Worm (Caenorhabditis elegans) whole organism, L3 larva: ENCODE results near the gene ZK563.2.
A peak's percentile ranks its signal among the peaks of the same experiment; 100 is the strongest.

Experiments used
- R02D3.7 ChIP-seq: fragments of 150-350 bp; optimal IDR thresholded peaks from 2 replicates; lab custom pipeline; 2014; ENCODE audit warnings: missing biosample characterization, missing genetic modification characterization
- ZK546.5 ChIP-seq: sonication (generic microtip); optimal IDR thresholded peaks from 2 replicates; lab custom pipeline; 2017; ENCODE audit warnings: missing biosample characterization, missing genetic modification characterization
- aly-2 ChIP-seq: fragments of 150-350 bp; optimal IDR thresholded peaks from 2 replicates; lab custom pipeline; 2014; ENCODE audit warnings: missing biosample characterization, missing genetic modification characterization
- ceh-16 ChIP-seq: sonication (generic microtip); optimal IDR thresholded peaks from 2 replicates; lab custom pipeline; 2017; ENCODE audit warnings: missing biosample characterization, missing genetic modification characterization
- ceh-28 ChIP-seq: fragments of 150-350 bp; optimal IDR thresholded peaks from 2 replicates; lab custom pipeline; 2014; ENCODE audit warnings: missing biosample characterization, missing genetic modification reagents, missing genetic modification characterization
- ceh-82 ChIP-seq: fragments of 150-350 bp; optimal IDR thresholded peaks from 2 replicates; lab custom pipeline; 2014; ENCODE audit warnings: missing biosample characterization, missing genetic modification characterization
- daf-12 ChIP-seq: fragments of 150-350 bp; optimal IDR thresholded peaks from 2 replicates; lab custom pipeline; 2014; ENCODE audit warnings: missing biosample characterization, missing genetic modification reagents, missing genetic modification characterization
- egl-27 ChIP-seq: sonication (generic microtip); optimal IDR thresholded peaks from 4 replicates; lab custom pipeline; 2017; ENCODE audit warnings: missing biosample characterization, missing genetic modification reagents, missing genetic modification characterization
- egl-5 ChIP-seq: fragments of 150-350 bp; optimal IDR thresholded peaks from 2 replicates; lab custom pipeline; 2017; ENCODE audit warnings: missing biosample characterization, missing genetic modification reagents, missing genetic modification characterization, inconsistent platforms
- elt-1 ChIP-seq: fragments of 150-350 bp; optimal IDR thresholded peaks from 2 replicates; lab custom pipeline; 2014; ENCODE audit warnings: missing biosample characterization, missing genetic modification characterization
- eor-1 ChIP-seq, 2 experiments: fragments of 150-350 bp; optimal IDR thresholded peaks; 2 replicates each; lab custom pipeline; 2014 to 2018; ENCODE audit warnings: missing biosample characterization in 2 of 2, missing genetic modification characterization in 2 of 2
- fkh-10 ChIP-seq: sonication (generic microtip); optimal IDR thresholded peaks from 2 replicates; lab custom pipeline; 2017; ENCODE audit warnings: missing biosample characterization, missing genetic modification reagents, missing genetic modification characterization
- fkh-2 ChIP-seq: fragments of 150-350 bp; optimal IDR thresholded peaks from 2 replicates; lab custom pipeline; 2014; ENCODE audit warnings: missing biosample characterization, missing genetic modification reagents, missing genetic modification characterization
- fos-1 ChIP-seq: fragments of 150-350 bp; optimal IDR thresholded peaks from 2 replicates; lab custom pipeline; 2014; ENCODE audit warnings: missing biosample characterization, missing genetic modification characterization
- hmg-11 ChIP-seq: sonication (generic microtip); optimal IDR thresholded peaks from 2 replicates; lab custom pipeline; 2016; ENCODE audit warnings: missing genetic modification characterization, missing compliant biosample characterization
- jun-1 ChIP-seq: fragments of 150-350 bp; optimal IDR thresholded peaks from 2 replicates; lab custom pipeline; 2014; ENCODE audit warnings: missing biosample characterization, missing genetic modification reagents, missing genetic modification characterization
- lin-15B ChIP-seq: fragments of 150-350 bp; optimal IDR thresholded peaks from 2 replicates; lab custom pipeline; 2014; ENCODE audit warnings: missing biosample characterization, missing genetic modification characterization
- lin-39 ChIP-seq: fragments of 150-350 bp; optimal IDR thresholded peaks from 2 replicates; lab custom pipeline; 2018; ENCODE audit warnings: missing biosample characterization, missing genetic modification reagents, missing genetic modification characterization
- lsy-12 ChIP-seq: sonication (generic microtip); optimal IDR thresholded peaks from 2 replicates; lab custom pipeline; 2016; ENCODE audit warnings: mild to moderate bottlenecking, missing genetic modification characterization, missing compliant biosample characterization
- mdl-1 ChIP-seq: fragments of 150-350 bp; optimal IDR thresholded peaks from 2 replicates; lab custom pipeline; 2014; ENCODE audit warnings: missing biosample characterization, missing genetic modification characterization
- mml-1 ChIP-seq: fragments of 150-350 bp; sonication (generic microtip); optimal IDR thresholded peaks from 3 replicates; lab custom pipeline; 2014; ENCODE audit warnings: missing biosample characterization, missing genetic modification characterization
- nhr-11 ChIP-seq: fragments of 150-350 bp; optimal IDR thresholded peaks from 2 replicates; lab custom pipeline; 2014; ENCODE audit warnings: missing biosample characterization, missing genetic modification characterization
- nhr-12 ChIP-seq: fragments of 150-350 bp; optimal IDR thresholded peaks from 2 replicates; lab custom pipeline; 2014; ENCODE audit warnings: missing biosample characterization, missing genetic modification characterization
- nhr-23 ChIP-seq: fragments of 150-350 bp; optimal IDR thresholded peaks from 2 replicates; lab custom pipeline; 2014; ENCODE audit warnings: missing biosample characterization, missing genetic modification reagents, missing genetic modification characterization
- nhr-237 ChIP-seq: fragments of 150-350 bp; optimal IDR thresholded peaks from 2 replicates; lab custom pipeline; 2014; ENCODE audit warnings: missing biosample characterization, missing genetic modification characterization
- nhr-25 ChIP-seq: sonication (generic microtip); optimal IDR thresholded peaks from 2 replicates; lab custom pipeline; 2017; ENCODE audit warnings: missing biosample characterization, missing genetic modification characterization
- nhr-43 ChIP-seq: sonication (generic microtip); optimal IDR thresholded peaks from 2 replicates; lab custom pipeline; 2016; ENCODE audit warnings: mild to moderate bottlenecking, missing genetic modification characterization, missing compliant biosample characterization; ENCODE audit not compliant: poor library complexity, severe bottlenecking
- nhr-67 ChIP-seq: fragments of 150-350 bp; optimal IDR thresholded peaks from 2 replicates; lab custom pipeline; 2014; ENCODE audit warnings: missing biosample characterization, missing genetic modification characterization
- nhr-76 ChIP-seq: fragments of 150-350 bp; sonication (generic microtip); optimal IDR thresholded peaks from 5 replicates; lab custom pipeline; 2014; ENCODE audit warnings: missing biosample characterization, missing genetic modification characterization
- nhr-77 ChIP-seq: fragments of 150-350 bp; optimal IDR thresholded peaks from 2 replicates; lab custom pipeline; 2014; ENCODE audit warnings: missing biosample characterization, missing genetic modification characterization
- pqm-1 ChIP-seq: fragments of 150-350 bp; optimal IDR thresholded peaks from 2 replicates; lab custom pipeline; 2017; ENCODE audit warnings: missing biosample characterization, missing genetic modification characterization, inconsistent platforms
- skn-1 ChIP-seq: fragments of 150-350 bp; optimal IDR thresholded peaks from 2 replicates; lab custom pipeline; 2014; ENCODE audit warnings: missing biosample characterization, missing genetic modification characterization
- tbx-2 ChIP-seq: sonication (generic microtip); optimal IDR thresholded peaks from 2 replicates; lab custom pipeline; 2016; ENCODE audit warnings: mild to moderate bottlenecking, missing genetic modification characterization, missing compliant biosample characterization
- unc-39 ChIP-seq: sonication (generic microtip); optimal IDR thresholded peaks from 4 replicates; lab custom pipeline; 2017; ENCODE audit warnings: missing biosample characterization, missing genetic modification characterization
- ztf-11 ChIP-seq: fragments of 150-350 bp; optimal IDR thresholded peaks from 2 replicates; lab custom pipeline; 2014; ENCODE audit warnings: missing biosample characterization, missing genetic modification characterization

The ZK563.2 gene

DNA sequence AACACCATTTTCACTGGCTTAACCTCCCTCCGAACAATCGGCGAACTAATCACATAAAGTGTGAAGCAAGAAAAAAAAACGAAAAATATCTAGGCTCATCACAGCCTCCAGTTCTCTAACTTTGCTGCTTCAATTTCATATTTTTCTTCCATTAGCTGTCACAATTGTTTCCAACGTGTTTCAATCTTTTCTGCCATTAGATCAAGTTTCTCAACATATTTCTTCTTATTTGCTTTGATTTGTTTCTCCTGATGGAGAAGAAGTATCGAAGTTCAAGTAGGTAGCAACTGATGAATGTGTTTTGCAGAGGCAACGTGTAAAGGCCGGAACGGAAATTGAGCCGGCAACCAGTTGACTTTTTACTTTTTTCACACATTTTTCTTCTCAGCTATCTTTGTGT, 11.4 kb downstream of the ZK563.2 start, which contains the start of gene ZK563.7:
TSS of gene ZK563.7 (plus strand) at position 301 of the 400 bp plus-strand sequence.
- no peak for TF ChIP-seq ztf-11

DNA sequence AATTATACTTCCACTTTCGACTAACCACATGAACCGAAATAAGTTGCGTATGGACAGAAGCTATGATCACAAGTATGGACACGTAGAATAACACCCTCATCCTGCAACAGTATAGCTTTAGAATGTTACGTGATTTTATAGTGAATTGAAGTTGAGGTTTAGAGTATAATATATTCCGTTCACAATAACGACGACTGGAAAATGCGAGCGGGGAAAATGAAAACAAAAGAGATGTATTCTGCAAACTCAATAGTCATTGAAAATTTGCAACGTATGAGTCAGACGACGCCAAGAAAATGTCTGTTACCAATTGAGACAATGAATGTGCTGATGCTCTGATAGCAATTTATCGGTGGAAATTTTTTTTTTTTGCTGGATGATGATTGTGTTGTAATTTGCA, 16.6 kb downstream of the ZK563.2 start, which contains the start of gene acp-1:
TSS of gene acp-1 (minus strand) at position 101 of the 400 bp plus-strand sequence.
- TF ChIP-seq ceh-28 (no peak), fkh-2 (tag; lab: Kevin White, UChicago) (no peak), hmg-11 (no peak), mdl-1 (no peak), egl-27 (tag; lab: Kevin White, UChicago) (no peak), nhr-12 (no peak), ztf-11 (no peak), nhr-76 (tag; lab: Kevin White, UChicago) (no peak), aly-2 (tag; lab: Kevin White, UChicago) (no peak), ceh-82 (tag; lab: Kevin White, UChicago) (no peak), mml-1 (tag; lab: Kevin White, UChicago) (no peak), R02D3.7 (no peak)

DNA sequence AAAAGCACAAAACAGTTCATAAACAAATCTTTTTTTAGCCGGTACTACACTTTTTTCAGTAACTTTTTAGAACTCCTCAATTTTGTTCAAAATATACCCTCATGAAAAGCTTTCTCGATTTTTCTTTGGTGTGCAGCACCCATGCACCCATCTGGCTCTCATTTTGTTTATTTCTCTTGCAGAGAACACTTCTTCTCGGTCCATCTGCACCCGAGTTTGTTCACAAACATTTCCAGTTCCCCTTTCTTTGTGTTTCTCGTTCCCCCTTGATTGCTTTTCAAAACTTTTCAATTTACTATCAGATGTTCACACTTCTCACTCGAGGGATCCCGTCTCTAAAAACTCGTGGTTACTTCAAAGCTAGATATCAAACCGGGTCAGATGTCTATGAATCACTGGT, 24.8 kb downstream of the ZK563.2 start, which contains the start of gene slcf-2:
TSS of gene slcf-2 (plus strand) at position 301 of the 400 bp plus-strand sequence.
- TF ChIP-seq ceh-82 (tag; lab: Kevin White, UChicago): no peak
- no peak for TF ChIP-seq tbx-2 (tag; lab: Kevin White, UChicago)
- no peak for TF ChIP-seq lin-15B (tag; lab: Kevin White, UChicago)
- TF ChIP-seq fkh-10: no peak
- no peak for TF ChIP-seq fos-1 (tag; lab: Kevin White, UChicago)
- TF ChIP-seq nhr-11 (tag; lab: Kevin White, UChicago): no peak
- TF ChIP-seq ceh-28: no peak
- TF ChIP-seq jun-1 (tag; lab: Kevin White, UChicago): no peak
- no peak for TF ChIP-seq ztf-11
- TF ChIP-seq lsy-12 (tag; lab: Kevin White, UChicago): no peak
- no peak for TF ChIP-seq eor-1 (tag; optimal IDR thresholded peaks at IDR 0.05; lab: Kevin White, UChicago)
- TF ChIP-seq pqm-1 (tag; lab: Kevin White, UChicago): no peak
- no peak for TF ChIP-seq skn-1 (tag; lab: Kevin White, UChicago)
- no peak for TF ChIP-seq nhr-77 (tag; lab: Kevin White, UChicago)
- TF ChIP-seq unc-39 (tag; lab: Kevin White, UChicago): no peak
- TF ChIP-seq egl-5 (tag; lab: Kevin White, UChicago): no peak
- no peak for TF ChIP-seq nhr-25
- TF ChIP-seq nhr-23 (tag; lab: Kevin White, UChicago): no peak

DNA sequence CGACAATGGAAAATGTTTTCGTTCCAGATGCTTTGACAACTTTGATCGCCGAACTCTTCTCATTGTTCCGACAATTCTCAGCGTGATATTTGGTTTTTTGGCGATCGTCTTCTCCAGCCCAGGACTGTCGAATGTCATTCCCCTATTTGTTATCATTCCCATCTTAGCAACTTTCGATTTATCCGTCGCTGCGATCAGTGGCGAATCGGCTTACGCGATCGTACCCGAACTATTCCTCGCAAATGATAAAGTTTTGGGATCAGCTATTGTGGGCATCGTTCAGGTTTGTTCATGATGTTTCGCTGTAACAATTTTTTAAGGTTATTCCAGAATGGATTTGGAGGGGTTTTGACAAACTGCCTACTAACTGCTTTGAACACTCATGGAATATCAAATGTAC, 28.0 kb downstream of the ZK563.2 start:
- TF ChIP-seq elt-1: peak; percentile 75
- no peak for TF ChIP-seq fos-1 (tag; lab: Kevin White, UChicago)

DNA sequence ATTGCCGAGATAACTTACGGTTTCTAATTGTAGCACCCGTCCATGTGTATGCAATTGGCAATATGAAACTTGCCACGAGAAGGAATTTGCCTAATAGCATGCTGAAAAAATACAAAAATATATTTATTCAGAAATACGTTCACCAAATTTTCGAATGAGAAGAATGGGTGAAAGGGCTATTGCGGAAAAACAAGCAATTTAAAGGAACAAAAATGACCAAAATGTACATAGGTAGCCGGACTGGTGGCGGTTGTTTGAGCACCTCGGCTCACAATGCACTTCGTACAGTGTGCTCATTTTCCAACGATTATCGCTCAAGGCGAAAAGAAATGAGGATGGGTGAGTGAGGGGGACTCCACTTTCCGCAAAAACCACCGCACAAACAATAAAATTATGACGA, 31.2 kb downstream of the ZK563.2 start, which contains the start of gene cht-1:
TSS of gene cht-1 (minus strand) at position 101 of the 400 bp plus-strand sequence.
- TF ChIP-seq mdl-1 (no peak), fos-1 (tag; lab: Kevin White, UChicago) (no peak), ceh-16 (tag; lab: Kevin White, UChicago) (no peak), ZK546.5 (tag; lab: Kevin White, UChicago) (no peak), nhr-67 (tag; lab: Kevin White, UChicago) (no peak), nhr-11 (tag; lab: Kevin White, UChicago) (no peak), nhr-43 (tag; lab: Kevin White, UChicago) (no peak), ztf-11 (no peak), daf-12 (tag; lab: Kevin White, UChicago) (no peak), pqm-1 (tag; lab: Kevin White, UChicago) (no peak), lin-39 (tag; lab: Kevin White, UChicago) (no peak), skn-1 (tag; lab: Kevin White, UChicago) (no peak), hmg-11 (no peak), nhr-237 (tag; lab: Kevin White, UChicago) (no peak)
